Fruit fly (Drosophila melanogaster) whole organism, larva: ENCODE data around the gene tinc.

Experiments used
- noc ChIP-seq: fragments of 200-800 bp; sonication (Bioruptor generic); optimal IDR thresholded peaks from 3 replicates; lab custom pipeline; 2019; ENCODE audit warnings: missing biosample characterization, mild to moderate bottlenecking, missing genetic modification characterization, moderate library complexity

Gene tinc

dm6 chr3R:17798211-17798737 lies 13.1 kb upstream of the tinc start, which contains the start of gene CG7379:
CG7379 (minus strand) TSS chr3R:17798304.
- peak; percentile 85 for TF ChIP-seq noc

- TF ChIP-seq noc = no peak
Observed at dm6 chr3R:17801264-17801663, 10.1 kb upstream of the tinc start, which contains the start of gene CG17803. CG17803 (minus strand) TSS chr3R:17801512.

dm6 chr3R:17803025-17803424 lies 8.3 kb upstream of the tinc start, which contains the start of gene CG17806:
CG17806 (minus strand) TSS chr3R:17803260.
- no peak for TF ChIP-seq noc

dm6 chr3R:17805092-17805491 lies 6.2 kb upstream of the tinc start, which contains the start of gene Nnk:
Nnk (minus strand) TSS chr3R:17805249.
- no peak for TF ChIP-seq noc

dm6 chr3R:17807035-17807606 lies 4.2 kb upstream of the tinc start, which contains the start of gene CG17801:
CG17801 (minus strand) TSS chr3R:17807085.
- TF ChIP-seq noc = no peak

dm6 chr3R:17809014-17809413 lies 2.3 kb upstream of the tinc start, which contains the start of gene Odj:
Odj (minus strand) TSS chr3R:17809222.
- TF ChIP-seq noc = no peak

dm6 chr3R:17811707-17812099 lies 362 bp downstream of the tinc start:
- no peak for TF ChIP-seq noc

- no peak for TF ChIP-seq noc
Observed at dm6 chr3R:17812477-17812876, 1.1 kb downstream of the tinc start.

dm6 chr3R:17814191-17814923 lies 3.0 kb downstream of the tinc start:
- TF ChIP-seq noc = no peak

dm6 chr3R:17818803-17819202 lies 7.5 kb downstream of the tinc start:
- no peak for TF ChIP-seq noc

dm6 chr3R:17821744-17822143 lies 10.4 kb downstream of the tinc start:
- no peak for TF ChIP-seq noc

- TF ChIP-seq noc = no peak
Observed at dm6 chr3R:17825806-17826583, 14.7 kb downstream of the tinc start.

dm6 chr3R:17827038-17827616 lies 15.8 kb downstream of the tinc start:
- no peak for TF ChIP-seq noc

- no peak for TF ChIP-seq noc
Observed at dm6 chr3R:17828653-17829052, 17.3 kb downstream of the tinc start.

- TF ChIP-seq noc = no peak
Observed at dm6 chr3R:17830528-17830927, 19.2 kb downstream of the tinc start.

dm6 chr3R:17846966-17847365 lies 35.6 kb downstream of the tinc start:
- TF ChIP-seq noc = no peak

dm6 chr3R:17849178-17849577 lies 37.8 kb downstream of the tinc start:
- TF ChIP-seq noc = no peak
